Worm (Caenorhabditis elegans) whole organism, L4 larva: ENCODE measurements around the gene rmd-3.

Source experiments
- F10B5.3 ChIP-seq: sonication (generic microtip); optimal IDR thresholded peaks from 2 replicates; lab custom pipeline; 2016; ENCODE audit warnings: mild to moderate bottlenecking, missing genetic modification characterization, missing compliant biosample characterization
- F37D6.2 ChIP-seq: sonication (generic microtip); optimal IDR thresholded peaks from 2 replicates; lab custom pipeline; 2016; ENCODE audit warnings: mild to moderate bottlenecking, missing genetic modification characterization, missing compliant biosample characterization
- T26A8.4 ChIP-seq: fragments of 200-800 bp; sonication (Bioruptor generic); IDR thresholded peaks from 2 replicates; pipeline ENCODE4 v1.3.6; 2022; ENCODE audit warnings: missing genetic modification characterization, missing compliant biosample characterization
- aha-1 ChIP-seq: fragments of 150-350 bp; peaks from one replicate; lab custom pipeline; 2014; ENCODE audit warnings: missing biosample characterization, missing genetic modification characterization
- ama-1 ChIP-seq: fragments of 150-350 bp; optimal IDR thresholded peaks from 2 replicates; lab custom pipeline; 2014; ENCODE audit warnings: inconsistent platforms, mixed read lengths
- arid-1 ChIP-seq: fragments of 200-800 bp; sonication (Bioruptor generic); conservative IDR thresholded peaks from 2 replicates; pipeline ENCODE4 v1.3.6; 2022; ENCODE audit warnings: missing genetic modification reagents, missing genetic modification characterization, missing compliant biosample characterization
- ces-1 ChIP-seq: fragments of 150-350 bp; sonication (generic microtip); optimal IDR thresholded peaks from 4 replicates; lab custom pipeline; 2014; ENCODE audit warnings: missing biosample characterization, missing genetic modification reagents, missing genetic modification characterization
- ctbp-1 ChIP-seq: fragments of 200-800 bp; sonication (Bioruptor generic); IDR thresholded peaks from 2 replicates; pipeline ENCODE4 v1.3.6; 2022; ENCODE audit warnings: missing genetic modification reagents, missing genetic modification characterization, missing compliant biosample characterization
- dmd-6 ChIP-seq: fragments of 200-800 bp; sonication (Bioruptor generic); IDR thresholded peaks from 2 replicates; pipeline ENCODE4 v1.3.6; 2022; ENCODE audit warnings: missing genetic modification reagents, missing genetic modification characterization, missing compliant biosample characterization
- dpl-1 ChIP-seq: fragments of 150-350 bp; optimal IDR thresholded peaks from 2 replicates; lab custom pipeline; 2014; ENCODE audit warnings: missing biosample characterization, missing genetic modification reagents, missing genetic modification characterization
- duxl-1 ChIP-seq: sonication (generic microtip); optimal IDR thresholded peaks from 2 replicates; lab custom pipeline; 2016; ENCODE audit warnings: mild to moderate bottlenecking, missing genetic modification characterization, moderate library complexity, missing compliant biosample characterization; ENCODE audit not compliant: poor library complexity
- dve-1 ChIP-seq: sonication (generic microtip); optimal IDR thresholded peaks from 2 replicates; lab custom pipeline; 2017; ENCODE audit warnings: antibody characterized with exemption, mild to moderate bottlenecking, missing genetic modification characterization, missing compliant biosample characterization; ENCODE audit not compliant: insufficient read depth
- hif-1 ChIP-seq, 2 experiments: sonication (generic microtip); optimal IDR thresholded peaks; 2 replicates each; lab custom pipeline; 2016 to 2017; ENCODE audit warnings: missing compliant biosample characterization in 2 of 2, missing genetic modification characterization in 2 of 2, missing genetic modification reagents in 2 of 2, missing genotype in 2 of 2, mild to moderate bottlenecking in 1 of 2
- hlh-11 ChIP-seq: fragments of 200-800 bp; sonication (Bioruptor generic); optimal IDR thresholded peaks from 2 replicates; lab custom pipeline; 2018; ENCODE audit warnings: mild to moderate bottlenecking, missing genetic modification characterization, missing compliant biosample characterization
- hlh-30 ChIP-seq: sonication (generic microtip); optimal IDR thresholded peaks from 2 replicates; lab custom pipeline; 2017; ENCODE audit warnings: antibody characterized with exemption, mild to moderate bottlenecking, missing genetic modification characterization, missing compliant biosample characterization; ENCODE audit not compliant: insufficient read depth
- hmg-1.1 ChIP-seq: fragments of 200-800 bp; sonication (Bioruptor generic); IDR thresholded peaks from 2 replicates; pipeline ENCODE4 v1.3.6; 2022; ENCODE audit warnings: missing genetic modification reagents, missing genetic modification characterization, missing compliant biosample characterization
- lim-7 ChIP-seq: fragments of 200-800 bp; sonication (Bioruptor generic); IDR thresholded peaks from 2 replicates; pipeline ENCODE4 v1.3.6; 2022; ENCODE audit warnings: missing genetic modification characterization, missing compliant biosample characterization
- lin-1 ChIP-seq: fragments of 200-800 bp; sonication (Bioruptor generic); IDR thresholded peaks from 2 replicates; pipeline ENCODE4 v1.3.6; 2022; ENCODE audit warnings: missing genetic modification reagents, missing genetic modification characterization, missing compliant biosample characterization
- lin-13 ChIP-seq: fragments of 150-350 bp; optimal IDR thresholded peaks from 2 replicates; lab custom pipeline; 2014; ENCODE audit warnings: missing biosample characterization, missing genetic modification reagents, missing genetic modification characterization
- lin-15B ChIP-seq: fragments of 150-350 bp; sonication (generic microtip); optimal IDR thresholded peaks from 3 replicates; lab custom pipeline; 2014; ENCODE audit warnings: missing biosample characterization, missing genetic modification characterization
- lin-38 ChIP-seq: fragments of 200-800 bp; sonication (Bioruptor generic); IDR thresholded peaks from 2 replicates; pipeline ENCODE4 v1.3.6; 2022; ENCODE audit warnings: missing genetic modification reagents, missing genetic modification characterization, missing compliant biosample characterization
- madf-9 ChIP-seq: fragments of 200-800 bp; sonication (Bioruptor generic); conservative IDR thresholded peaks from 2 replicates; pipeline ENCODE4 v1.3.6; 2022; ENCODE audit warnings: missing genetic modification reagents, missing genetic modification characterization, missing compliant biosample characterization
- mdl-1 ChIP-seq, 2 experiments: fragments of 150-350 bp in 1 of 2; sonication (generic microtip) in 1 of 2; optimal IDR thresholded peaks; 2 replicates each; lab custom pipeline; 2014 to 2017; ENCODE audit warnings: missing biosample characterization in 2 of 2, missing genetic modification characterization in 2 of 2
- mdt-29 ChIP-seq: fragments of 200-800 bp; sonication (Bioruptor generic); IDR thresholded peaks from 2 replicates; pipeline ENCODE4 v1.3.6; 2022; ENCODE audit warnings: missing genetic modification reagents, missing genetic modification characterization, missing compliant biosample characterization
- mep-1 ChIP-seq: fragments of 150-350 bp; sonication (generic microtip); optimal IDR thresholded peaks from 3 replicates; lab custom pipeline; 2014; ENCODE audit warnings: missing biosample characterization, missing genetic modification characterization
- mxl-2 ChIP-seq: fragments of 200-800 bp; sonication (Bioruptor generic); conservative IDR thresholded peaks from 2 replicates; pipeline ENCODE4 v1.3.6; 2022; ENCODE audit warnings: missing genetic modification reagents, missing genetic modification characterization, missing compliant biosample characterization
- mxl-3 ChIP-seq: fragments of 200-800 bp; sonication (Bioruptor generic); optimal IDR thresholded peaks from 2 replicates; lab custom pipeline; 2018; ENCODE audit warnings: mild to moderate bottlenecking, missing genetic modification characterization, missing compliant biosample characterization
- nhr-102 ChIP-seq: sonication (generic microtip); optimal IDR thresholded peaks from 2 replicates; lab custom pipeline; 2016; ENCODE audit warnings: mild to moderate bottlenecking, missing genetic modification characterization, moderate library complexity, missing compliant biosample characterization
- nhr-11 ChIP-seq: fragments of 150-350 bp; optimal IDR thresholded peaks from 2 replicates; lab custom pipeline; 2014; ENCODE audit warnings: missing biosample characterization, missing genetic modification characterization
- nhr-25 ChIP-seq: sonication (generic microtip); optimal IDR thresholded peaks from 2 replicates; lab custom pipeline; 2017; ENCODE audit warnings: missing genetic modification characterization, mild to moderate bottlenecking, missing compliant biosample characterization, antibody characterized with exemption, moderate library complexity, borderline replicate concordance; ENCODE audit not compliant: insufficient read depth
- nhr-28 ChIP-seq: fragments of 150-350 bp; optimal IDR thresholded peaks from 2 replicates; lab custom pipeline; 2014; ENCODE audit warnings: missing biosample characterization, missing genetic modification characterization
- nhr-42 ChIP-seq: fragments of 200-800 bp; sonication (Bioruptor generic); IDR thresholded peaks from 2 replicates; pipeline ENCODE4 v1.3.6; 2022; ENCODE audit warnings: missing genetic modification characterization, missing compliant biosample characterization
- nhr-48 ChIP-seq: sonication (generic microtip); optimal IDR thresholded peaks from 2 replicates; lab custom pipeline; 2016; ENCODE audit warnings: mild to moderate bottlenecking, missing genetic modification characterization, missing compliant biosample characterization
- nhr-6 ChIP-seq: fragments of 150-350 bp; optimal IDR thresholded peaks from 2 replicates; lab custom pipeline; 2014; ENCODE audit warnings: missing biosample characterization, missing genetic modification characterization
- nhr-77 ChIP-seq: fragments of 150-350 bp; optimal IDR thresholded peaks from 2 replicates; lab custom pipeline; 2014; ENCODE audit warnings: missing biosample characterization, missing genetic modification characterization
- pha-4 ChIP-seq, 2 experiments: fragments of 150-350 bp in 1 of 2; fragments of 200-800 bp in 1 of 2; sonication (Bioruptor generic) in 1 of 2; IDR thresholded peaks in 1 of 2; optimal IDR thresholded peaks in 1 of 2; 2 replicates each; pipeline versions ENCODE4 v1.3.6 to Lab custom; 2014 to 2022; ENCODE audit warnings: missing genetic modification characterization in 2 of 2, missing genetic modification reagents in 2 of 2, missing biosample characterization in 1 of 2, missing compliant biosample characterization in 1 of 2
- rbr-2 ChIP-seq: sonication (generic microtip); optimal IDR thresholded peaks from 2 replicates; lab custom pipeline; 2016; ENCODE audit warnings: missing genotype, missing genetic modification characterization, missing compliant biosample characterization
- set-16 ChIP-seq: fragments of 200-800 bp; sonication (Bioruptor generic); IDR thresholded peaks from 2 replicates; pipeline ENCODE4 v1.3.6; 2022; ENCODE audit warnings: missing genetic modification reagents, missing genetic modification characterization, missing compliant biosample characterization
- skn-1 ChIP-seq: fragments of 150-350 bp; optimal IDR thresholded peaks from 2 replicates; lab custom pipeline; 2014; ENCODE audit warnings: missing biosample characterization, missing genetic modification characterization
- spr-1 ChIP-seq: sonication (generic microtip); optimal IDR thresholded peaks from 2 replicates; lab custom pipeline; 2016; ENCODE audit warnings: mild to moderate bottlenecking, missing genetic modification characterization, missing compliant biosample characterization
- spr-3 ChIP-seq: fragments of 200-800 bp; sonication (Bioruptor generic); optimal IDR thresholded peaks from 2 replicates; lab custom pipeline; 2018; ENCODE audit warnings: mild to moderate bottlenecking, missing genetic modification characterization, missing compliant biosample characterization
- unc-130 ChIP-seq: sonication (generic microtip); optimal IDR thresholded peaks from 2 replicates; lab custom pipeline; 2016; ENCODE audit warnings: missing genetic modification reagents, missing genetic modification characterization, missing compliant biosample characterization
- zag-1 ChIP-seq: fragments of 150-350 bp; optimal IDR thresholded peaks from 2 replicates; lab custom pipeline; 2014; ENCODE audit warnings: missing biosample characterization, missing genetic modification characterization
- zfp-2 ChIP-seq: sonication (generic microtip); optimal IDR thresholded peaks from 2 replicates; lab custom pipeline; 2016; ENCODE audit warnings: mild to moderate bottlenecking, missing genetic modification characterization, missing compliant biosample characterization
- zfp-3 ChIP-seq: fragments of 200-800 bp; sonication (Bioruptor generic); conservative IDR thresholded peaks from 2 replicates; pipeline ENCODE4 v1.3.6; 2022; ENCODE audit warnings: missing genetic modification reagents, missing genetic modification characterization, missing compliant biosample characterization
- zip-2 ChIP-seq: fragments of 150-350 bp; optimal IDR thresholded peaks from 2 replicates; lab custom pipeline; 2014; ENCODE audit warnings: missing biosample characterization, missing genetic modification characterization

Gene rmd-3

DNA sequence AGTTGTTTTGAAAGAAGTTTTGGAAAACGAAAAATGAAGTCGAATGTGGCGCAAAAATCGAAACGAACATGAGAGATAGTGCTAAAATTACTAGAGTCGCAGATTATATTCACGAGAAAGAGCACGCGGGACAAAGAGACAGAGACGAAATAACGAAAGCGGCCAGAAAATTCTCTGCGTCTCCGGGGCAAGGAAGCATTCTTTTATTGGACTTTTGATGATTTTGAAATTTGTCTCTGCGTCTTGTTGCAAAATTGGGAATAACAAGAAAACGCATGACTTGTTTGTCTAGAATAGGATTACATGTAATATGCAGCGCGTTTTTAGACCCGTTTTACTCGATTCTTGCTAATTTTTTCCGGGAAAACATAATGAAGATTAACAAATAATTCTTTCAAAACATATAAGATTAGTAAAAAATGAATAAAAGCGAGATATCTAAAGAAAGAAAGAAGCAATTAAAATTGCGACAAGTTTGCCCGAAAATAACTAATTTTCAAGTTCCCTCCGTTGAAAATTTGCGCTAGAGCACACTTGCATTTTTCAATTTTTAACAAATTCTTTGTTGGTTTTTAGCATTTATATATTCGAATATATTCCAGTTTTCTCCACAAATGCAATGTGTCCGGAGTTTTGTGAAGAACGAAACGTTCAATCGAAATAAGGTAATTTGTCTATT is 8.6 kb upstream of the rmd-3 start, which contains the start of the genes B0491.6 and pigm-1 (continued):
- peak; percentile 76 for TF ChIP-seq dve-1 (tag; lab: Kevin White, UChicago)
- peak; percentile 70 for TF ChIP-seq hlh-11 (tag; lab: Kevin White, UChicago)
- peak; percentile 90 for TF ChIP-seq hlh-30 (tag; lab: Kevin White, UChicago)
- TF ChIP-seq mxl-3, result peak; percentile 6
- TF ChIP-seq lin-38 (GFP tag; lab: Robert Waterston, UW), result peak; percentile 76

DNA sequence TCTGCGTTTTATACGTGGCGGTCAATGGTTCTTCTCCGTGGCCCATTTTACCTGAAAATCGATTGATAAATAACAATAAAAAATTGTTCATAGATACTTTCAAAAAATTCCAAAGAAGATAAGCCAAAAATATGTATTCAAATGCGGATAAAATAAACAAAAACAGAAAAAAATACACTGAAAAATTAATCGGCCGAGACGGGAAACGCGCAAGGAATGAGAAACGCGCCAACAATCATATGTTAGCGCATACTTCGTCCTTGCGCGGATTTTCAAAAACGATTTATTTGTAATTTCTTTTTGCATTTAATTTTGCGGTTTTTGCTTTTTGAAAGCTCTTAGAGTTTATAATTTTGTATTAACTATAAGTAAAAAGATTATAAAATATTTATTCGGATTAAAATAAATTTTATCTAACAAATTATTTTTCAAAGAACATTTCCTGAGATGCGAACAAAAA is 6.2 kb upstream of the rmd-3 start, which contains the start of gene nduf-11:
Gene nduf-11 (minus strand): TSS at position 51 of the 460 bp plus-strand sequence.
- TF ChIP-seq skn-1 (tag; lab: Kevin White, UChicago), result no peak
- peak; percentile 75 for TF ChIP-seq nhr-6 (tag; lab: Kevin White, UChicago)
- peak; percentile 62; the same call in 1 of the 2 replicates for TF ChIP-seq ctbp-1 (GFP tag; lab: Robert Waterston, UW)
- peak; percentile 27 for TF ChIP-seq spr-3 (GFP tag; lab: Kevin White, UChicago)
- TF ChIP-seq F37D6.2 (tag; lab: Kevin White, UChicago), result peak; percentile 68
- TF ChIP-seq mdt-29 (GFP tag; lab: Robert Waterston, UW), result peak; percentile 29; the same call in 1 of the 2 replicates
- TF ChIP-seq spr-1, result peak; percentile 56
- TF ChIP-seq set-16 (GFP tag; lab: Robert Waterston, UW), result no peak
- no peak for TF ChIP-seq zfp-2 (tag; lab: Kevin White, UChicago)
- TF ChIP-seq dve-1 (tag; lab: Kevin White, UChicago), result peak; percentile 84
- peak in 1 of 2 experiments; percentile 42 for TF ChIP-seq hif-1 (tag; optimal IDR thresholded peaks at IDR 0.05; lab: Kevin White, UChicago)
- peak; percentile 28 for TF ChIP-seq unc-130
- TF ChIP-seq hlh-30 (tag; lab: Kevin White, UChicago), result peak; percentile 85
- peak; percentile 76 for TF ChIP-seq nhr-77 (tag; lab: Kevin White, UChicago)
- peak; percentile 58; the same call in 1 of the 2 replicates for TF ChIP-seq zfp-3 (GFP tag; lab: Robert Waterston, UW)
- no peak for TF ChIP-seq lin-15B
- peak; percentile 53 for TF ChIP-seq lin-13 (GFP tag; lab: Kevin White, UChicago)
- peak; percentile 51 for TF ChIP-seq nhr-48 (tag; lab: Kevin White, UChicago)
- TF ChIP-seq T26A8.4, result peak; percentile 80
- TF ChIP-seq arid-1 (GFP tag; lab: Robert Waterston, UW), result no peak
- TF ChIP-seq aha-1 (tag; lab: Kevin White, UChicago), result peak; percentile 96
- TF ChIP-seq mxl-2 (GFP tag; lab: Robert Waterston, UW), result no peak
- peak; percentile 77 for TF ChIP-seq rbr-2
- TF ChIP-seq zag-1 (tag; lab: Kevin White, UChicago), result no peak
- peak; percentile 97 for TF ChIP-seq dpl-1 (GFP tag; lab: Kevin White, UChicago)
- peak; percentile 77; the same call in 1 of the 2 replicates for TF ChIP-seq pha-4 (GFP tag; IDR thresholded peaks at IDR 0.05; lab: Robert Waterston, UW)
- TF ChIP-seq pha-4 (tag; optimal IDR thresholded peaks at IDR 0.05; lab: Kevin White, UChicago), result peak; percentile 64
- TF ChIP-seq dmd-6, result peak; percentile 63
- peak; percentile 47 for TF ChIP-seq zip-2 (tag; lab: Kevin White, UChicago)
- peak; percentile 49 for TF ChIP-seq F10B5.3 (tag; lab: Kevin White, UChicago)
- no peak for TF ChIP-seq nhr-25 (tag; lab: Kevin White, UChicago)
- TF ChIP-seq lin-1 (GFP tag; lab: Robert Waterston, UW), result no peak
- no peak for TF ChIP-seq madf-9 (GFP tag; lab: Robert Waterston, UW)
- TF ChIP-seq nhr-102 (tag; lab: Kevin White, UChicago), result peak; percentile 89
- TF ChIP-seq mep-1 (tag; lab: Kevin White, UChicago), result peak; percentile 89
- TF ChIP-seq lim-7, result no peak
- TF ChIP-seq ces-1 (GFP tag; lab: Kevin White, UChicago), result no peak
- peak; percentile 18 for TF ChIP-seq ama-1
- TF ChIP-seq nhr-11 (tag; lab: Kevin White, UChicago), result peak; percentile 53
- peak; percentile 51 for TF ChIP-seq nhr-28 (tag; lab: Kevin White, UChicago)
- TF ChIP-seq hmg-1.1 (GFP tag; lab: Robert Waterston, UW), result peak; percentile 61
- TF ChIP-seq hlh-11 (tag; lab: Kevin White, UChicago), result peak; percentile 78
- TF ChIP-seq nhr-42 (GFP tag; lab: Robert Waterston, UW), result peak; percentile 25; the same call in 1 of the 2 replicates
- TF ChIP-seq duxl-1, result peak; percentile 55
- peak in 1 of 2 experiments; percentile 19 for TF ChIP-seq mdl-1 (tag; optimal IDR thresholded peaks at IDR 0.05; lab: Kevin White, UChicago)
